Worm (Caenorhabditis elegans) whole organism, L1 larva: Measurements from ENCODE around the gene clec-84.
A peak's percentile ranks its signal among the peaks of the same experiment; 100 is the strongest.

Source experiments
- C04F5.9 ChIP-seq: sonication (generic microtip); optimal IDR thresholded peaks from 2 replicates; lab custom pipeline; 2016; ENCODE audit warnings: missing genetic modification characterization, missing compliant biosample characterization
- C34B4.2 ChIP-seq: sonication (generic microtip); optimal IDR thresholded peaks from 2 replicates; lab custom pipeline; 2017; ENCODE audit warnings: mild to moderate bottlenecking, missing genetic modification characterization, missing compliant biosample characterization
- alr-1 ChIP-seq: fragments of 200-800 bp; sonication (Bioruptor generic); optimal IDR thresholded peaks from 2 replicates; lab custom pipeline; 2018; ENCODE audit warnings: borderline replicate concordance, mild to moderate bottlenecking, missing genetic modification characterization, missing compliant biosample characterization
- aly-2 ChIP-seq: fragments of 150-350 bp; optimal IDR thresholded peaks from 2 replicates; lab custom pipeline; 2014; ENCODE audit warnings: missing biosample characterization, missing genetic modification characterization
- ama-1 ChIP-seq: fragments of 150-350 bp; optimal IDR thresholded peaks from 2 replicates; lab custom pipeline; 2014
- blmp-1 ChIP-seq: fragments of 150-350 bp; optimal IDR thresholded peaks from 2 replicates; lab custom pipeline; 2014; ENCODE audit warnings: missing biosample characterization, missing genetic modification characterization
- ceh-90 ChIP-seq: sonication (generic microtip); optimal IDR thresholded peaks from 2 replicates; lab custom pipeline; 2016; ENCODE audit warnings: missing genetic modification characterization, missing compliant biosample characterization
- efl-3 ChIP-seq: fragments of 200-800 bp; sonication (Bioruptor generic); optimal IDR thresholded peaks from 2 replicates; lab custom pipeline; 2018; ENCODE audit warnings: mild to moderate bottlenecking, missing genetic modification characterization, missing compliant biosample characterization
- egl-13 ChIP-seq: sonication (generic microtip); optimal IDR thresholded peaks from 2 replicates; lab custom pipeline; 2016; ENCODE audit warnings: missing genotype, missing genetic modification reagents, missing genetic modification characterization, missing compliant biosample characterization
- egl-27 ChIP-seq, 2 experiments: fragments of 150-350 bp in 1 of 2; sonication (generic microtip); optimal IDR thresholded peaks; 3 replicates each; lab custom pipeline; 2017 to 2018; ENCODE audit warnings: missing biosample characterization in 2 of 2, missing genetic modification characterization in 2 of 2, missing genetic modification reagents in 2 of 2
- elt-2 ChIP-seq: sonication (generic microtip); optimal IDR thresholded peaks from 2 replicates; lab custom pipeline; 2016; ENCODE audit warnings: missing genetic modification characterization, mild to moderate bottlenecking, inconsistent platforms, missing compliant biosample characterization, missing genetic modification reagents
- elt-3 ChIP-seq, 6 experiments: fragments of 150-350 bp in 1 of 6; sonication (generic microtip); optimal IDR thresholded peaks; 2 replicates each; lab custom pipeline; 2017 to 2018; ENCODE audit warnings: missing biosample characterization in 6 of 6, missing genetic modification characterization in 6 of 6, inconsistent platforms in 1 of 6
- ets-5 ChIP-seq: fragments of 200-800 bp; sonication (Bioruptor generic); IDR thresholded peaks from 2 replicates; pipeline ENCODE4 v1.3.6; 2022; ENCODE audit warnings: missing genetic modification characterization, missing compliant biosample characterization
- grh-1 ChIP-seq: fragments of 200-800 bp; sonication (Bioruptor generic); IDR thresholded peaks from 2 replicates; pipeline ENCODE4 v1.3.6; 2022; ENCODE audit warnings: missing genetic modification reagents, missing genetic modification characterization, missing compliant biosample characterization
- hlh-17 ChIP-seq: fragments of 200-800 bp; sonication (Bioruptor generic); optimal IDR thresholded peaks from 2 replicates; lab custom pipeline; 2018; ENCODE audit warnings: missing genetic modification characterization, mild to moderate bottlenecking, missing compliant biosample characterization, moderate library complexity, borderline replicate concordance
- hpl-2 ChIP-seq: fragments of 150-350 bp; optimal IDR thresholded peaks from 2 replicates; lab custom pipeline; 2014; ENCODE audit warnings: missing biosample characterization, missing genetic modification reagents, missing genetic modification characterization
- isw-1 ChIP-seq: fragments of 200-800 bp; sonication (Bioruptor generic); IDR thresholded peaks from 2 replicates; pipeline ENCODE4 v1.3.6; 2022; ENCODE audit warnings: missing genetic modification characterization, missing compliant biosample characterization
- mep-1 ChIP-seq: fragments of 150-350 bp; optimal IDR thresholded peaks from 2 replicates; lab custom pipeline; 2014; ENCODE audit warnings: missing biosample characterization, missing genetic modification characterization
- nhr-12 ChIP-seq: sonication (generic microtip); optimal IDR thresholded peaks from 2 replicates; lab custom pipeline; 2017; ENCODE audit warnings: missing biosample characterization, missing genetic modification characterization
- nhr-19 ChIP-seq: fragments of 200-800 bp; sonication (Bioruptor generic); conservative IDR thresholded peaks from 2 replicates; pipeline ENCODE4 v1.3.6; 2022; ENCODE audit warnings: missing genetic modification characterization, missing compliant biosample characterization
- nhr-28 ChIP-seq: fragments of 150-350 bp; optimal IDR thresholded peaks from 2 replicates; lab custom pipeline; 2014; ENCODE audit warnings: missing biosample characterization, missing genetic modification characterization
- nhr-47 ChIP-seq: sonication (generic microtip); optimal IDR thresholded peaks from 2 replicates; lab custom pipeline; 2016; ENCODE audit warnings: mild to moderate bottlenecking, missing genetic modification characterization, moderate library complexity, missing compliant biosample characterization
- nhr-84 ChIP-seq: sonication (generic microtip); optimal IDR thresholded peaks from 2 replicates; lab custom pipeline; 2017; ENCODE audit warnings: missing biosample characterization, missing genetic modification characterization
- pag-3 ChIP-seq: sonication (generic microtip); optimal IDR thresholded peaks from 2 replicates; lab custom pipeline; 2017; ENCODE audit warnings: missing genetic modification characterization, mild to moderate bottlenecking, missing compliant biosample characterization, antibody characterized with exemption, borderline replicate concordance; ENCODE audit not compliant: insufficient read depth
- rnt-1 ChIP-seq: sonication (generic microtip); optimal IDR thresholded peaks from 2 replicates; lab custom pipeline; 2016; ENCODE audit warnings: mild to moderate bottlenecking, missing genetic modification characterization, moderate library complexity, missing compliant biosample characterization
- skn-1 ChIP-seq: fragments of 150-350 bp; optimal IDR thresholded peaks from 2 replicates; lab custom pipeline; 2014; ENCODE audit warnings: missing biosample characterization, missing genetic modification characterization
- snpc-4 ChIP-seq: fragments of 150-350 bp; optimal IDR thresholded peaks from 2 replicates; lab custom pipeline; 2014; ENCODE audit warnings: missing biosample characterization, missing genetic modification characterization
- snu-23 ChIP-seq: sonication (generic microtip); optimal IDR thresholded peaks from 2 replicates; lab custom pipeline; 2016; ENCODE audit warnings: missing genetic modification characterization, missing compliant biosample characterization
- sptf-1 ChIP-seq: fragments of 150-350 bp; optimal IDR thresholded peaks from 2 replicates; lab custom pipeline; 2014; ENCODE audit warnings: missing biosample characterization, missing genetic modification characterization
- sup-37 ChIP-seq: fragments of 200-800 bp; sonication (Bioruptor generic); optimal IDR thresholded peaks from 2 replicates; lab custom pipeline; 2018; ENCODE audit warnings: mild to moderate bottlenecking, missing genetic modification characterization, missing compliant biosample characterization
- swsn-7 ChIP-seq: sonication (generic microtip); optimal IDR thresholded peaks from 2 replicates; lab custom pipeline; 2016; ENCODE audit warnings: missing genetic modification characterization, missing compliant biosample characterization
- tbx-2 ChIP-seq: sonication (generic microtip); optimal IDR thresholded peaks from 2 replicates; lab custom pipeline; 2016; ENCODE audit warnings: missing genetic modification characterization, missing compliant biosample characterization
- unc-130 ChIP-seq: fragments of 150-350 bp; optimal IDR thresholded peaks from 2 replicates; lab custom pipeline; 2017; ENCODE audit warnings: missing biosample characterization, missing genetic modification characterization, inconsistent platforms
- unc-30 ChIP-seq: sonication (generic microtip); optimal IDR thresholded peaks from 2 replicates; lab custom pipeline; 2017; ENCODE audit warnings: missing biosample characterization, missing genetic modification characterization
- unc-86 ChIP-seq: sonication (generic microtip); optimal IDR thresholded peaks from 2 replicates; lab custom pipeline; 2016; ENCODE audit warnings: missing genetic modification characterization, missing compliant biosample characterization
- zag-1 ChIP-seq: fragments of 150-350 bp; optimal IDR thresholded peaks from 2 replicates; lab custom pipeline; 2014; ENCODE audit warnings: missing biosample characterization, missing genetic modification characterization
- zip-4 ChIP-seq: fragments of 200-800 bp; sonication (Bioruptor generic); optimal IDR thresholded peaks from 2 replicates; lab custom pipeline; 2018; ENCODE audit warnings: mild to moderate bottlenecking, missing genetic modification characterization, moderate library complexity, missing compliant biosample characterization

Gene clec-84

DNA sequence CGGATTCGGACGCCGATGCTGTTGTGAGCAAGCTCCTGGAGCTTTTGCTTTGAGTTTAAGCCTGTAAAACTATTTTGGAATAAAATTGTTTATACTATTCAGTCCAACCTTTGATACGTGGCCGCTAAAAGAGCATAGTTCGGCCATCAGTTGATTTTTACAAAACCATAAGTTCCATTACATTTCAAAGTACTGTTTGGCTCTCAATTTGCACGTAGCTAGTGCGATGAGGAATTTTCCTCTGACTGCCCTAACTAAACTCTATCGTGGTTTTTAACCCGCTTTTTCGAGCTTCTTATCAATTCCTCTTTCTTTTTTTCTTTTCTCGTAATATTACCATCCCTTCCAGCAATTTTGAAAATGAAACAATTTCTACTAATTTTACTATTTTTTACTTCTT is 18.8 kb upstream of the clec-84 start, which contains the start of gene clec-80:
TSS of gene clec-80 (plus strand) at position 301 of the 400 bp plus-strand sequence.
- TF ChIP-seq nhr-47 (tag; lab: Kevin White, UChicago) (no peak), nhr-12 (no peak), sptf-1 (tag; lab: Kevin White, UChicago) (no peak), C04F5.9 (no peak), snu-23 (GFP tag; lab: Kevin White, UChicago) (no peak), ceh-90 (no peak), blmp-1 (no peak), zag-1 (tag; lab: Kevin White, UChicago) (no peak), C34B4.2 (tag; lab: Kevin White, UChicago) (no peak), nhr-84 (tag; lab: Kevin White, UChicago) (no peak), nhr-19 (GFP tag; lab: Robert Waterston, UW) (no peak), elt-2 (no peak), swsn-7 (tag; lab: Kevin White, UChicago) (no peak), nhr-28 (tag; lab: Kevin White, UChicago) (no peak), unc-30 (tag; lab: Kevin White, UChicago) (no peak), isw-1 (no peak)

DNA sequence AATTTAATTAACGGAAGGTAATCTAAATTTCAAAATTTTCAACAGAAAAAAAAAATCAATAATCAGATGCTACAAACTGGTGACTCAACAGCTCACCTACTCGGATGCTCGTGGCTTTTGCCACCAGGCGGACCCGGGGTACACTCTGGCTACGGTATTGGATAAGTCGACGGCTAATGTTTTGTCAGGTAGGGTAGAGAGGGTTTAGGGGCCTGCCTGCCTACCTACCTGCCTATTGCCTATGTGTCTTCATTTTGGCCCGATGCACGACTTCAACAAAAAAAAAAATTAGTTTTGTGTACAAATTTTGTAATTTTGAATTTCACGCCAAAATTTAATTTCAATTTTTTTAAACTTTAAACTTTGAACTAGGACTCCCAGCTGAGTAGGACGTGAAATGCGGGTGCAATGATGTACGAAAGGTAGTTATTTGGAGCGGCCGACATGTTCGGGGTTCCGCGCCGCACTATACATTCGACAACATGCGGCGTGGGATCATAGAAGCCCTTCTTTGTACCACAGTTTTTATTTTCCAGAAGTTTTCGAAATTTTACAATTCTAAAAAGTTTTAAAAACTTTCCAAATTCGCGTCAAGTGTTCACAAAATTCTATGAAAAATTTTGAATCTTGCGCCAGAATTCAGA is 16.7 kb upstream of the clec-84 start:
- TF ChIP-seq aly-2 (tag; lab: Kevin White, UChicago) = no peak
- TF ChIP-seq zip-4 (GFP tag; lab: Kevin White, UChicago) = no peak
- TF ChIP-seq grh-1 (GFP tag; lab: Robert Waterston, UW) = no peak
- peak; percentile 49 for TF ChIP-seq snpc-4 (tag; lab: Kevin White, UChicago)
- TF ChIP-seq ama-1 = no peak
- no peak for TF ChIP-seq egl-13 (tag; lab: Kevin White, UChicago)
- no peak for TF ChIP-seq skn-1
- no peak for TF ChIP-seq elt-3 (tag; optimal IDR thresholded peaks at IDR 0.05; lab: Kevin White, UChicago)
- TF ChIP-seq efl-3 = no peak

ce11 chrIV:2826335-2826734 is 15.9 kb upstream of the clec-84 start:
- no peak for TF ChIP-seq hlh-17 (GFP tag; lab: Kevin White, UChicago)
- peak; percentile 85 for TF ChIP-seq alr-1 (tag; lab: Kevin White, UChicago)

DNA sequence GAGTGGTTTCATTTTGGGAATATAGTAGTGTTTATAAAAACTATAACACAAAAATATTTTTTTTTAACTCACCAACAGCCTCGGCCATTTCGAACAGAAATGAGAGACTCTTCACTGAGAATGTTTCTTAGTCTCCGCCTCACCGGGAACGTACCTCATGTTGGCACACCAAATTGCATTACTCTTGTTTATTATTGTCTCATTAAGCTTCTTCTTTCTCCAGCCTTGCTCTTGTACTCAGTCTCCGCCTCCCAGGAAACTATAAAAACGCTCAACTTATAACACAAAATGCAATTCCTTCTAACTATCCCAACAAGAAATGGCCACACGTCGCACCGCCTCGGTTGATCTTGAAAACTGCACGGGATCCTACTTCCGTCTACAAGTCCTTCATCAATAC is 9.7 kb upstream of the clec-84 start, which contains the start of the genes Y54G2A.48 and pudl-1:
TSS of gene Y54G2A.48 (minus strand) at position 101 of the 400 bp plus-strand sequence.
TSS of gene pudl-1 (plus strand) at position 320 of the 400 bp plus-strand sequence.
- TF ChIP-seq pag-3 (tag; lab: Kevin White, UChicago) = no peak
- TF ChIP-seq unc-130 (tag; lab: Kevin White, UChicago) = no peak
- no peak for TF ChIP-seq snu-23 (GFP tag; lab: Kevin White, UChicago)
- no peak for TF ChIP-seq blmp-1
- TF ChIP-seq sup-37 (GFP tag; lab: Kevin White, UChicago) = no peak
- no peak for TF ChIP-seq mep-1 (tag; lab: Kevin White, UChicago)
- TF ChIP-seq zip-4 (GFP tag; lab: Kevin White, UChicago) = no peak
- no peak for TF ChIP-seq efl-3
- no peak for TF ChIP-seq unc-86
- TF ChIP-seq nhr-12 = no peak

- no peak for TF ChIP-seq rnt-1 (tag; lab: Kevin White, UChicago)
- no peak for TF ChIP-seq tbx-2 (tag; lab: Kevin White, UChicago)
- no peak for TF ChIP-seq hpl-2
- no peak for TF ChIP-seq egl-27 (tag; optimal IDR thresholded peaks at IDR 0.05; lab: Kevin White, UChicago)
- no peak for TF ChIP-seq efl-3
- no peak for TF ChIP-seq ets-5 (GFP tag; lab: Robert Waterston, UW)
- no peak for TF ChIP-seq unc-30 (tag; lab: Kevin White, UChicago)
- TF ChIP-seq pag-3 (tag; lab: Kevin White, UChicago) = no peak
Observed at ce11 chrIV:2834516-2834915, 7.7 kb upstream of the clec-84 start, which contains the start of gene pudl-2. Gene pudl-2, plus strand, starts transcription at chrIV:2834816.
